Worm (Caenorhabditis elegans): ENCODE data around the gene F37C12.14.

DNA sequence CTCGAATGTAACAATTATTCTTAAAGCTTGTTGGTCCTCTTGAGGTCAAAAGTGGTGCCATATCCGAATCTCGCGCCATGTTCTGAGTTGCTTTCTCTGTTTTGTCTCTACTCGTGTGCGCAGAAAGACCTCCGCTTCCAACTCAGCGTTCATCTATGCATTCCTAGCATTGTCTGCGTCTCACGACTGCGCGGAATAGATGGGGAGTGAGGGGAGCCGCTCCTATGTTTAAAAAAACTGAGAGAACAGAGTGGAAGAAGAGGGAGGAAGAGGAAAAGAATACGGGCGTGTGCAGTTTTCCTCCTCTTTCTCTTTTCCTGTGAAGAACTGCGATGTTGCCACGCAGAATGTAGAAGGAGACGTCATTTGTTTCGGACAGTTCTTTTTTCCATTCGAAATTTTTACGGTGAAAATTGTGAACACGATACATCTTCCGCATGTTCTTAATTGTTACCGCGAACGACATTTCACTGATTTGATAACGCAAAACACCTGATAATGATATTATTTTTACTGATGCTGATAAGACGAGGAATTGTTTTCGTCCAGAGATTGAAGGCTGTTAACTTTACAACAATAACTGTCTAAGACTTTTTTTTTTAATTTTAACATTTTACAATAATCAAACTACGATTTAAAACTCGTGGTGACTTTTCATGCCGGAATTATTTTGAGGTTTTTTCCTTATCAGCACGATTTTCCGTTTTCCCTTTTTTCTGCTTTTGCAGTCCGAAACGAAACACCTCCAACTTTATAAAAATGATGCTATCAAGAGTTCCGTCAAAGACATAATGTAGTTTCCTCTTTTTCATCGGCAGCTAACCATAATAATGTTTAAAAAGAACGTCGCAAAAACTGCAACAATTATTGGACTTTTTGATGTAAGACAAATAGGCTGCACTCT is 18.5 kb downstream of the F37C12.14 start:
- TF ChIP-seq tra-4 (tag; optimal IDR thresholded peaks at IDR 0.05) = no peak
- no peak for TF ChIP-seq ceh-13 (GFP tag; optimal IDR thresholded peaks at IDR 0.05)
- TF ChIP-seq B0310.2 (tag; optimal IDR thresholded peaks at IDR 0.05) = no peak
- TF ChIP-seq ama-1 (optimal IDR thresholded peaks at IDR 0.05) = no peak
- TF ChIP-seq ets-7 (tag; optimal IDR thresholded peaks at IDR 0.05) = no peak
- TF ChIP-seq hmg-4 (GFP tag; optimal IDR thresholded peaks at IDR 0.05) = no peak
- TF ChIP-seq tbx-11 (GFP tag; IDR thresholded peaks at IDR 0.05) = no peak
- no peak for TF ChIP-seq pes-1 (GFP tag; IDR thresholded peaks at IDR 0.05)
- no peak for TF ChIP-seq F13C5.2 (tag; optimal IDR thresholded peaks at IDR 0.05)

All from whole organism, early embryonic.